Worm (Caenorhabditis elegans): Measurements from ENCODE around the gene C44C10.9.

Gene C44C10.9

ce11 chrX:11743723-11744122, 27.4 kb upstream of the C44C10.9 start:
- TF ChIP-seq tra-4 (tag; optimal IDR thresholded peaks at IDR 0.05) (no peak), ama-1 (optimal IDR thresholded peaks at IDR 0.05) (no peak)

- TF ChIP-seq hmbx-1 (tag; optimal IDR thresholded peaks at IDR 0.05), result no peak
- TF ChIP-seq ceh-13 (GFP tag; optimal IDR thresholded peaks at IDR 0.05), result no peak
Measured at ce11 chrX:11738602-11739100, 22.3 kb upstream of the C44C10.9 start, which contains the start of gene nspa-9. nspa-9 (plus strand) TSS chrX:11739050.

ce11 chrX:11737053-11737452, 20.7 kb upstream of the C44C10.9 start, which contains the start of gene D1053.3:
D1053.3 (minus strand) TSS chrX:11737153.
- TF ChIP-seq ceh-36 (tag; optimal IDR thresholded peaks at IDR 0.05) (no peak), tbx-11 (GFP tag; IDR thresholded peaks at IDR 0.05) (no peak), hmbx-1 (tag; optimal IDR thresholded peaks at IDR 0.05) (no peak), F13C5.2 (tag; optimal IDR thresholded peaks at IDR 0.05) (no peak), scrt-1 (GFP tag; IDR thresholded peaks at IDR 0.05) (no peak), flt-1 (GFP tag; IDR thresholded peaks at IDR 0.05) (no peak), tbx-37 (GFP tag; conservative IDR thresholded peaks at IDR 0.05) (no peak), B0310.2 (tag; optimal IDR thresholded peaks at IDR 0.05) (no peak), hmg-4 (GFP tag; optimal IDR thresholded peaks at IDR 0.05) (no peak), hnd-1 (tag; optimal IDR thresholded peaks at IDR 0.05) (no peak), ama-1 (optimal IDR thresholded peaks at IDR 0.05) (no peak), ets-7 (tag; optimal IDR thresholded peaks at IDR 0.05) (no peak), pes-1 (GFP tag; IDR thresholded peaks at IDR 0.05) (no peak), ceh-13 (GFP tag; optimal IDR thresholded peaks at IDR 0.05) (no peak), tra-4 (tag; optimal IDR thresholded peaks at IDR 0.05) (no peak), aly-1 (tag; optimal IDR thresholded peaks at IDR 0.05) (no peak)

ce11 chrX:11734110-11734509, 17.8 kb upstream of the C44C10.9 start:
- TF ChIP-seq flt-1 (GFP tag; IDR thresholded peaks at IDR 0.05), result no peak
- no peak for TF ChIP-seq B0310.2 (tag; optimal IDR thresholded peaks at IDR 0.05)

- TF ChIP-seq F13C5.2 (tag; optimal IDR thresholded peaks at IDR 0.05) (no peak), hmg-4 (GFP tag; optimal IDR thresholded peaks at IDR 0.05) (no peak), hnd-1 (tag; optimal IDR thresholded peaks at IDR 0.05) (no peak), flt-1 (GFP tag; IDR thresholded peaks at IDR 0.05) (no peak), ets-7 (tag; optimal IDR thresholded peaks at IDR 0.05) (no peak), B0310.2 (tag; optimal IDR thresholded peaks at IDR 0.05) (no peak), ceh-36 (tag; optimal IDR thresholded peaks at IDR 0.05) (no peak), tra-4 (tag; optimal IDR thresholded peaks at IDR 0.05) (no peak), tbx-11 (GFP tag; IDR thresholded peaks at IDR 0.05) (no peak), scrt-1 (GFP tag; IDR thresholded peaks at IDR 0.05) (no peak), pes-1 (GFP tag; IDR thresholded peaks at IDR 0.05) (no peak), ama-1 (optimal IDR thresholded peaks at IDR 0.05) (no peak), ceh-13 (GFP tag; optimal IDR thresholded peaks at IDR 0.05) (no peak), aly-1 (tag; optimal IDR thresholded peaks at IDR 0.05) (no peak), sea-1 (GFP tag; conservative IDR thresholded peaks at IDR 0.05) (no peak), hmbx-1 (tag; optimal IDR thresholded peaks at IDR 0.05) (no peak), tbx-37 (GFP tag; conservative IDR thresholded peaks at IDR 0.05) (no peak)
Measured at ce11 chrX:11732752-11733151, 16.4 kb upstream of the C44C10.9 start.

ce11 chrX:11727761-11728160, 11.4 kb upstream of the C44C10.9 start, which contains the start of the genes gst-42 and D1053.2:
gst-42 (minus strand) TSS chrX:11727936.
D1053.2 (plus strand) TSS chrX:11728151.
- no peak for TF ChIP-seq flt-1 (GFP tag; IDR thresholded peaks at IDR 0.05)

- TF ChIP-seq hnd-1 (tag; optimal IDR thresholded peaks at IDR 0.05) (no peak), ceh-36 (tag; optimal IDR thresholded peaks at IDR 0.05) (no peak), tbx-11 (GFP tag; IDR thresholded peaks at IDR 0.05) (no peak), ama-1 (optimal IDR thresholded peaks at IDR 0.05) (no peak), hmg-4 (GFP tag; optimal IDR thresholded peaks at IDR 0.05) (no peak), aly-1 (tag; optimal IDR thresholded peaks at IDR 0.05) (no peak), tra-4 (tag; optimal IDR thresholded peaks at IDR 0.05) (no peak), ets-7 (tag; optimal IDR thresholded peaks at IDR 0.05) (no peak), tbx-37 (GFP tag; conservative IDR thresholded peaks at IDR 0.05) (no peak), scrt-1 (GFP tag; IDR thresholded peaks at IDR 0.05) (no peak)
Measured at ce11 chrX:11726450-11726849, 10.1 kb upstream of the C44C10.9 start.

ce11 chrX:11725646-11726045, 9.3 kb upstream of the C44C10.9 start:
- TF ChIP-seq hmg-4 (GFP tag; optimal IDR thresholded peaks at IDR 0.05) (no peak), tra-4 (tag; optimal IDR thresholded peaks at IDR 0.05) (no peak), B0310.2 (tag; optimal IDR thresholded peaks at IDR 0.05) (no peak), F13C5.2 (tag; optimal IDR thresholded peaks at IDR 0.05) (no peak), ets-7 (tag; optimal IDR thresholded peaks at IDR 0.05) (no peak), flt-1 (GFP tag; IDR thresholded peaks at IDR 0.05) (no peak), aly-1 (tag; optimal IDR thresholded peaks at IDR 0.05) (no peak), sea-1 (GFP tag; conservative IDR thresholded peaks at IDR 0.05) (no peak), hmbx-1 (tag; optimal IDR thresholded peaks at IDR 0.05) (no peak)

- TF ChIP-seq sea-1 (GFP tag; conservative IDR thresholded peaks at IDR 0.05) (no peak), ama-1 (optimal IDR thresholded peaks at IDR 0.05) (no peak), scrt-1 (GFP tag; IDR thresholded peaks at IDR 0.05) (no peak), pes-1 (GFP tag; IDR thresholded peaks at IDR 0.05) (no peak), ceh-36 (tag; optimal IDR thresholded peaks at IDR 0.05) (no peak), tra-4 (tag; optimal IDR thresholded peaks at IDR 0.05) (no peak), tbx-37 (GFP tag; conservative IDR thresholded peaks at IDR 0.05) (no peak), ets-7 (tag; optimal IDR thresholded peaks at IDR 0.05) (no peak), ceh-13 (GFP tag; optimal IDR thresholded peaks at IDR 0.05) (no peak), flt-1 (GFP tag; IDR thresholded peaks at IDR 0.05) (no peak), tbx-11 (GFP tag; IDR thresholded peaks at IDR 0.05) (no peak), hnd-1 (tag; optimal IDR thresholded peaks at IDR 0.05) (no peak), F13C5.2 (tag; optimal IDR thresholded peaks at IDR 0.05) (no peak), hmbx-1 (tag; optimal IDR thresholded peaks at IDR 0.05) (no peak), aly-1 (tag; optimal IDR thresholded peaks at IDR 0.05) (no peak), B0310.2 (tag; optimal IDR thresholded peaks at IDR 0.05) (no peak)
Measured at ce11 chrX:11723781-11724201, 7.5 kb upstream of the C44C10.9 start, which contains the start of gene D1053.4. D1053.4 (minus strand) TSS chrX:11723800.

Data from whole organism, early embryonic.